Worm (Caenorhabditis elegans) whole organism, L1 larva: ENCODE results near the gene K08D8.12.

Source experiments
- F16B12.6 ChIP-seq: fragments of 150-350 bp; optimal IDR thresholded peaks from 2 replicates; lab custom pipeline; 2014; ENCODE audit warnings: missing biosample characterization, missing genetic modification characterization
- Y116A8C.19 ChIP-seq: sonication (generic microtip); optimal IDR thresholded peaks from 2 replicates; lab custom pipeline; 2016; ENCODE audit warnings: missing compliant biosample characterization, missing genetic modification characterization, borderline replicate concordance
- aha-1 ChIP-seq: fragments of 150-350 bp; optimal IDR thresholded peaks from 2 replicates; lab custom pipeline; 2014; ENCODE audit warnings: missing biosample characterization, missing genetic modification characterization
- alr-1 ChIP-seq: fragments of 200-800 bp; sonication (Bioruptor generic); optimal IDR thresholded peaks from 2 replicates; lab custom pipeline; 2018; ENCODE audit warnings: borderline replicate concordance, mild to moderate bottlenecking, missing genetic modification characterization, missing compliant biosample characterization
- ama-1 ChIP-seq: fragments of 150-350 bp; optimal IDR thresholded peaks from 2 replicates; lab custom pipeline; 2014
- ceh-82 ChIP-seq, 3 experiments: fragments of 150-350 bp in 1 of 3; sonication (generic microtip) in 2 of 3; optimal IDR thresholded peaks; 2 replicates each; lab custom pipeline; 2014 to 2017; ENCODE audit warnings: missing biosample characterization in 3 of 3, missing genetic modification characterization in 3 of 3
- dsc-1 ChIP-seq: sonication (generic microtip); optimal IDR thresholded peaks from 2 replicates; lab custom pipeline; 2016; ENCODE audit warnings: mild to moderate bottlenecking, missing genetic modification characterization, missing compliant biosample characterization
- efl-1 ChIP-seq, 4 experiments: fragments of 150-350 bp; optimal IDR thresholded peaks in 3 of 4; peaks in 1 of 4; 1 replicate in 1 of 4; 2 replicates in 3 of 4; lab custom pipeline; 2014; ENCODE audit warnings: missing biosample characterization in 2 of 4, missing genetic modification characterization in 2 of 4, missing genetic modification reagents in 2 of 4
- efl-3 ChIP-seq: fragments of 200-800 bp; sonication (Bioruptor generic); optimal IDR thresholded peaks from 2 replicates; lab custom pipeline; 2018; ENCODE audit warnings: mild to moderate bottlenecking, missing genetic modification characterization, missing compliant biosample characterization
- elt-2 ChIP-seq: sonication (generic microtip); optimal IDR thresholded peaks from 2 replicates; lab custom pipeline; 2016; ENCODE audit warnings: missing genetic modification characterization, mild to moderate bottlenecking, inconsistent platforms, missing compliant biosample characterization, missing genetic modification reagents
- elt-3 ChIP-seq, 6 experiments: fragments of 150-350 bp in 1 of 6; sonication (generic microtip); optimal IDR thresholded peaks; 2 replicates each; lab custom pipeline; 2017 to 2018; ENCODE audit warnings: missing biosample characterization in 6 of 6, missing genetic modification characterization in 6 of 6, inconsistent platforms in 1 of 6
- fkh-10 ChIP-seq: sonication (generic microtip); optimal IDR thresholded peaks from 2 replicates; lab custom pipeline; 2017; ENCODE audit warnings: missing biosample characterization, missing genetic modification reagents, missing genetic modification characterization
- hlh-4 ChIP-seq: sonication (generic microtip); optimal IDR thresholded peaks from 2 replicates; lab custom pipeline; 2016; ENCODE audit warnings: mild to moderate bottlenecking, missing genetic modification characterization, missing compliant biosample characterization
- irx-1 ChIP-seq: sonication (generic microtip); optimal IDR thresholded peaks from 2 replicates; lab custom pipeline; 2016; ENCODE audit warnings: missing genetic modification characterization, missing compliant biosample characterization
- isw-1 ChIP-seq: fragments of 200-800 bp; sonication (Bioruptor generic); IDR thresholded peaks from 2 replicates; pipeline ENCODE4 v1.3.6; 2022; ENCODE audit warnings: missing genetic modification characterization, missing compliant biosample characterization
- jun-1 ChIP-seq: fragments of 150-350 bp; optimal IDR thresholded peaks from 2 replicates; lab custom pipeline; 2014; ENCODE audit warnings: missing biosample characterization, missing genetic modification reagents, missing genetic modification characterization
- lir-3 ChIP-seq: sonication (generic microtip); optimal IDR thresholded peaks from 2 replicates; lab custom pipeline; 2016; ENCODE audit warnings: mild to moderate bottlenecking, missing genetic modification characterization, moderate library complexity, missing compliant biosample characterization; ENCODE audit not compliant: poor library complexity
- lsy-2 ChIP-seq, 2 experiments: fragments of 150-350 bp; optimal IDR thresholded peaks; 2 replicates each; lab custom pipeline; 2014; ENCODE audit warnings: missing biosample characterization in 2 of 2, missing genetic modification characterization in 2 of 2
- mab-9 ChIP-seq: fragments of 200-800 bp; sonication (Bioruptor generic); IDR thresholded peaks from 2 replicates; pipeline ENCODE4 v1.3.6; 2022; ENCODE audit warnings: missing genetic modification reagents, missing genetic modification characterization, missing compliant biosample characterization
- mep-1 ChIP-seq: fragments of 150-350 bp; optimal IDR thresholded peaks from 2 replicates; lab custom pipeline; 2014; ENCODE audit warnings: missing biosample characterization, missing genetic modification characterization
- nhr-11 ChIP-seq: fragments of 150-350 bp; optimal IDR thresholded peaks from 2 replicates; lab custom pipeline; 2014; ENCODE audit warnings: missing biosample characterization, missing genetic modification characterization
- nhr-12 ChIP-seq: sonication (generic microtip); optimal IDR thresholded peaks from 2 replicates; lab custom pipeline; 2017; ENCODE audit warnings: missing biosample characterization, missing genetic modification characterization
- nhr-19 ChIP-seq: fragments of 200-800 bp; sonication (Bioruptor generic); conservative IDR thresholded peaks from 2 replicates; pipeline ENCODE4 v1.3.6; 2022; ENCODE audit warnings: missing genetic modification characterization, missing compliant biosample characterization
- nhr-20 ChIP-seq: sonication (generic microtip); optimal IDR thresholded peaks from 2 replicates; lab custom pipeline; 2016; ENCODE audit warnings: mild to moderate bottlenecking, missing genetic modification characterization, missing compliant biosample characterization
- nhr-47 ChIP-seq: sonication (generic microtip); optimal IDR thresholded peaks from 2 replicates; lab custom pipeline; 2016; ENCODE audit warnings: mild to moderate bottlenecking, missing genetic modification characterization, moderate library complexity, missing compliant biosample characterization
- nhr-90 ChIP-seq: sonication (generic microtip); optimal IDR thresholded peaks from 2 replicates; lab custom pipeline; 2016; ENCODE audit warnings: mild to moderate bottlenecking, missing genetic modification characterization, missing compliant biosample characterization; ENCODE audit not compliant: poor library complexity
- pax-3 ChIP-seq: fragments of 200-800 bp; sonication (Bioruptor generic); optimal IDR thresholded peaks from 2 replicates; lab custom pipeline; 2018; ENCODE audit warnings: mild to moderate bottlenecking, missing genetic modification characterization, moderate library complexity, missing compliant biosample characterization
- pqm-1 ChIP-seq: sonication (generic microtip); optimal IDR thresholded peaks from 3 replicates; lab custom pipeline; 2017; ENCODE audit warnings: missing biosample characterization, missing genetic modification characterization
- snpc-4 ChIP-seq: fragments of 150-350 bp; optimal IDR thresholded peaks from 2 replicates; lab custom pipeline; 2014; ENCODE audit warnings: missing biosample characterization, missing genetic modification characterization
- snu-23 ChIP-seq: sonication (generic microtip); optimal IDR thresholded peaks from 2 replicates; lab custom pipeline; 2016; ENCODE audit warnings: missing genetic modification characterization, missing compliant biosample characterization
- sox-4 ChIP-seq: sonication (generic microtip); optimal IDR thresholded peaks from 2 replicates; lab custom pipeline; 2016; ENCODE audit warnings: missing genetic modification characterization, missing compliant biosample characterization
- sptf-1 ChIP-seq: fragments of 150-350 bp; optimal IDR thresholded peaks from 2 replicates; lab custom pipeline; 2014; ENCODE audit warnings: missing biosample characterization, missing genetic modification characterization
- swsn-7 ChIP-seq: sonication (generic microtip); optimal IDR thresholded peaks from 2 replicates; lab custom pipeline; 2016; ENCODE audit warnings: missing genetic modification characterization, missing compliant biosample characterization
- tlp-1 ChIP-seq: fragments of 150-350 bp; optimal IDR thresholded peaks from 2 replicates; lab custom pipeline; 2014; ENCODE audit warnings: missing biosample characterization, missing genetic modification characterization
- unc-130 ChIP-seq: fragments of 150-350 bp; optimal IDR thresholded peaks from 2 replicates; lab custom pipeline; 2017; ENCODE audit warnings: missing biosample characterization, missing genetic modification characterization, inconsistent platforms
- unc-86 ChIP-seq: sonication (generic microtip); optimal IDR thresholded peaks from 2 replicates; lab custom pipeline; 2016; ENCODE audit warnings: missing genetic modification characterization, missing compliant biosample characterization
- vab-15 ChIP-seq: sonication (generic microtip); optimal IDR thresholded peaks from 2 replicates; lab custom pipeline; 2017; ENCODE audit warnings: missing genotype, mild to moderate bottlenecking, missing genetic modification characterization, missing compliant biosample characterization
- zag-1 ChIP-seq: fragments of 150-350 bp; optimal IDR thresholded peaks from 2 replicates; lab custom pipeline; 2014; ENCODE audit warnings: missing biosample characterization, missing genetic modification characterization
- zip-4 ChIP-seq: fragments of 200-800 bp; sonication (Bioruptor generic); optimal IDR thresholded peaks from 2 replicates; lab custom pipeline; 2018; ENCODE audit warnings: mild to moderate bottlenecking, missing genetic modification characterization, moderate library complexity, missing compliant biosample characterization

Gene K08D8.12

DNA sequence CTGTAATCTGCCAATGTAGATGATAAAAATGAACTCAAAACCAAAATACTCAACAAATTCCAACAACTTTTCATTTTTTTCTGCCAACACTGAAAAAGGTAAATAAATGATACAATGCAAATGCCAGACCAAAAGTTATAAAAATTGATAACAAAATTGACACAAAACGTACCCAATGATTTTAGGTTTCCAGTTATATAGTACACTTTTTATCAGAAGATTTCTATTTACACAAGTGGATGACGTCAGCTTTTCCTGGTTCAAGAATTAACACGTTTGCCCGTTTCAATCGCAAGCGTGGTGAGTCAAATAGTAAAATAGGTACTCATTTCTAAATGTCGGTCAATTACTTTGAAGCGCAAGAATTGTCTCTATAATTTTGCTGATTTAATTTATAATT lies 13.7 kb upstream of the K08D8.12 start, which contains the start of gene ZK896.5:
Gene ZK896.5, minus strand, starts transcription at position 89 of the 400 bp plus-strand sequence.
- TF ChIP-seq pax-3 (tag; lab: Kevin White, UChicago) (no peak), efl-1 (optimal IDR thresholded peaks at IDR 0.05; lab: Kevin White, UChicago) (no peak), efl-1 (GFP tag; optimal IDR thresholded peaks at IDR 0.05 in 1 of 2; lab: Kevin White, UChicago) (peak in 1 of 2 experiments; percentile 38), zag-1 (tag; lab: Kevin White, UChicago) (no peak), lsy-2 (tag; optimal IDR thresholded peaks at IDR 0.05; lab: Kevin White, UChicago) (no peak), nhr-20 (tag; lab: Kevin White, UChicago) (peak; percentile 4), snpc-4 (tag; lab: Kevin White, UChicago) (no peak), elt-2 (peak; percentile 78), ceh-82 (tag; optimal IDR thresholded peaks at IDR 0.05; lab: Kevin White, UChicago) (no peak)
- TF ChIP-seq, all 84 proteins: peak for 3

- TF ChIP-seq nhr-12 (no peak), nhr-11 (tag; lab: Kevin White, UChicago) (no peak), hlh-4 (tag; lab: Kevin White, UChicago) (no peak)
These were observed 10.1 kb upstream of the K08D8.12 start, which contains the start of gene ZK896.4 for ce11 chrIV:12883190-12883589. ZK896.4 (minus strand) TSS chrIV:12883290.

ce11 chrIV:12886012-12886411 lies 7.3 kb upstream of the K08D8.12 start:
- TF ChIP-seq sox-4 (tag; lab: Kevin White, UChicago) (no peak), aha-1 (tag; lab: Kevin White, UChicago) (no peak), isw-1 (no peak), mep-1 (tag; lab: Kevin White, UChicago) (no peak), irx-1 (tag; lab: Kevin White, UChicago) (no peak), nhr-11 (tag; lab: Kevin White, UChicago) (no peak), unc-130 (tag; lab: Kevin White, UChicago) (no peak), sptf-1 (tag; lab: Kevin White, UChicago) (no peak), snu-23 (GFP tag; lab: Kevin White, UChicago) (no peak), mab-9 (GFP tag; lab: Robert Waterston, UW) (no peak), nhr-47 (no peak), nhr-19 (no peak), swsn-7 (tag; lab: Kevin White, UChicago) (no peak), elt-3 (tag; optimal IDR thresholded peaks at IDR 0.05; lab: Kevin White, UChicago) (no peak), vab-15 (tag; lab: Kevin White, UChicago) (no peak), nhr-90 (tag; lab: Kevin White, UChicago) (no peak)
- TF ChIP-seq, all 84 proteins: peak for 0

- TF ChIP-seq elt-2 (peak; percentile 88), efl-1 (optimal IDR thresholded peaks at IDR 0.05; lab: Kevin White, UChicago) (no peak), efl-1 (GFP tag; optimal IDR thresholded peaks at IDR 0.05 in 1 of 2; lab: Kevin White, UChicago) (peak in 1 of 2 experiments; percentile 30), Y116A8C.19 (tag; lab: Kevin White, UChicago) (no peak), pqm-1 (tag; lab: Kevin White, UChicago) (peak; percentile 78), jun-1 (tag; lab: Kevin White, UChicago) (peak; percentile 7), efl-3 (GFP tag; lab: Kevin White, UChicago) (no peak)
These were observed 2.8 kb upstream of the K08D8.12 start, which contains the start of gene K08D8.6 for ce11 chrIV:12890445-12890844. K08D8.6 (minus strand) TSS chrIV:12890508.

ce11 chrIV:12891080-12891479 lies 2.2 kb upstream of the K08D8.12 start:
- TF ChIP-seq elt-2 (peak; percentile 17), unc-86 (tag; lab: Kevin White, UChicago) (no peak), alr-1 (no peak)

- TF ChIP-seq nhr-47 (no peak), swsn-7 (tag; lab: Kevin White, UChicago) (no peak), F16B12.6 (tag; lab: Kevin White, UChicago) (no peak), nhr-11 (tag; lab: Kevin White, UChicago) (no peak), aha-1 (tag; lab: Kevin White, UChicago) (no peak), ama-1 (no peak), zip-4 (GFP tag; lab: Kevin White, UChicago) (no peak), dsc-1 (tag; lab: Kevin White, UChicago) (no peak), tlp-1 (tag; lab: Kevin White, UChicago) (no peak), lir-3 (no peak), fkh-10 (GFP tag; lab: Kevin White, UChicago) (no peak), alr-1 (no peak), pax-3 (tag; lab: Kevin White, UChicago) (no peak), efl-3 (GFP tag; lab: Kevin White, UChicago) (no peak), zag-1 (tag; lab: Kevin White, UChicago) (no peak)
- TF ChIP-seq, all 84 proteins: peak for 0
These were observed 1.1 kb upstream of the K08D8.12 start, which contains the start of gene K08D8.1 for ce11 chrIV:12892194-12892593. K08D8.1 (plus strand) TSS chrIV:12892494.
